1 fruit fly cellular context compared by ENCODE assay signal in the genomic region with DNA sequence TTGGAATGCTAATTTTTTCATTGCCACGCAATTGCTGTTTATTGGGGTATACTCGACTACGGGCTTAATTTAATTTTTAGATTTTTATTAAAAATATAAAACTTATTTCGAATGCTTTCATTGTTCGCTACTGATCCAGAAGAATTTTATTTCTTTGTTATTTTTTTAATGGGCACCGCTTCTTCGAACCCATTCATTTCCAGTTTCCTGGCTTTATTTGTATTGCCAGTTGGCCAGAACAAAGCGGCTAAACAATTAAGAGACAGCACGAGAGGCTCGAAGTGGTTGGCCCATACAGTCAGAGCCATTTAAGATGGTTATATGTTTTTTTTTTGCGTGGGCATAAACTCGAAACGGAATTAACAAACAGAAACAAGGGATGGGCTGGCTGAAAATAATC.
TF ChIP-seq lines count a peak whose summit lies in the region.

No protein-coding gene starts in this region.

TF ChIP-seq in whole organism, embryonic, 481 proteins besides CTCF, POLR2A, EP300 and RAD21 (continued from another document and continues in another):
- TF ChIP-seq pan (optimal IDR thresholded peaks at IDR 0.05; lab: Kevin White, UChicago) (no peak), pan (GFP tag; optimal IDR thresholded peaks at IDR 0.05 in 1 of 2, IDR thresholded peaks at IDR 0.05 in 1 of 2) (peak in 1 of 2 experiments; percentile 80), sr (GFP tag; IDR thresholded peaks at IDR 0.05; lab: Robert Waterston, UW) (no peak), scrt (GFP tag; optimal IDR thresholded peaks at IDR 0.05; lab: Kevin White, UChicago) (peak; percentile 73), CG16863 (GFP tag; optimal IDR thresholded peaks at IDR 0.05; lab: Kevin White, UChicago) (peak; percentile 23), danr (GFP tag; IDR thresholded peaks at IDR 0.05; lab: Robert Waterston, UW) (peak; percentile 54), oc (tag; optimal IDR thresholded peaks at IDR 0.05; lab: Kevin White, UChicago) (peak; percentile 56), BtbVII (GFP tag; optimal IDR thresholded peaks at IDR 0.05; lab: Kevin White, UChicago) (peak; percentile 75), Ets97D (GFP tag; optimal IDR thresholded peaks at IDR 0.05; lab: Kevin White, UChicago) (peak; percentile 13), CG2712 (tag; optimal IDR thresholded peaks at IDR 0.05; lab: Kevin White, UChicago) (peak; percentile 80), klu (GFP tag; IDR thresholded peaks at IDR 0.05; lab: Robert Waterston, UW) (peak; percentile 52), phol (tag; optimal IDR thresholded peaks at IDR 0.05; lab: Kevin White, UChicago) (peak; percentile 63), D (optimal IDR thresholded peaks at IDR 0.05; lab: Kevin White, UChicago) (no peak), D (GFP tag; optimal IDR thresholded peaks at IDR 0.05; lab: Kevin White, UChicago) (peak; percentile 54), Oaz (GFP tag; IDR thresholded peaks at IDR 0.05; lab: Robert Waterston, UW) (0 out of 2 replicates have a peak, but pooled peaks have one; percentile 24), pum (GFP tag; optimal IDR thresholded peaks at IDR 0.05; lab: Kevin White, UChicago) (peak; percentile 48), CG12219 (GFP tag; optimal IDR thresholded peaks at IDR 0.05; lab: Kevin White, UChicago) (peak; percentile 42), onecut (GFP tag; IDR thresholded peaks at IDR 0.05; lab: Robert Waterston, UW) (peak; percentile 29), CG18476 (GFP tag; optimal IDR thresholded peaks at IDR 0.05; lab: Kevin White, UChicago) (peak; percentile 45), bab2 (GFP tag; optimal IDR thresholded peaks at IDR 0.05; lab: Kevin White, UChicago) (peak; percentile 14), Dll (GFP tag; IDR thresholded peaks at IDR 0.05; lab: Robert Waterston, UW; ENCODE audit: partially characterized antibody) (no peak), NC2β (GFP tag; optimal IDR thresholded peaks at IDR 0.05; lab: Kevin White, UChicago) (peak; percentile 1), gt (GFP tag; IDR thresholded peaks at IDR 0.05; lab: Robert Waterston, UW) (no peak), ems (GFP tag; optimal IDR thresholded peaks at IDR 0.05; lab: Kevin White, UChicago) (peak; percentile 46), B-H2 (GFP tag; optimal IDR thresholded peaks at IDR 0.05; lab: Kevin White, UChicago) (no peak), Oli (tag; optimal IDR thresholded peaks at IDR 0.05; lab: Kevin White, UChicago) (peak; percentile 75), trem (tag; optimal IDR thresholded peaks at IDR 0.05; lab: Kevin White, UChicago) (no peak), da (GFP tag; optimal IDR thresholded peaks at IDR 0.05; lab: Kevin White, UChicago) (no peak), Optix (GFP tag; IDR thresholded peaks at IDR 0.05; lab: Robert Waterston, UW) (peak; percentile 66; the same call in 2 of the 3 replicates), Adf1 (GFP tag; IDR thresholded peaks at IDR 0.05; lab: Robert Waterston, UW) (peak; percentile 63), CG11247 (GFP tag; IDR thresholded peaks at IDR 0.05; lab: Robert Waterston, UW) (peak; percentile 76), Xbp1 (GFP tag; optimal IDR thresholded peaks at IDR 0.05; lab: Kevin White, UChicago) (peak; percentile 72), salm (tag; optimal IDR thresholded peaks at IDR 0.05; lab: Kevin White, UChicago) (peak; percentile 18), pita (GFP tag; optimal IDR thresholded peaks at IDR 0.05; lab: Kevin White, UChicago) (no peak), chm (GFP tag; IDR thresholded peaks at IDR 0.05; lab: Robert Waterston, UW) (peak; percentile 55; the same call in 1 of the 2 replicates), CG3065 (GFP tag; optimal IDR thresholded peaks at IDR 0.05; lab: Kevin White, UChicago) (peak; percentile 5), Lim3 (GFP tag; IDR thresholded peaks at IDR 0.05; lab: Robert Waterston, UW) (peak; percentile 45; the same call in 1 of the 2 replicates), CG13894 (tag; optimal IDR thresholded peaks at IDR 0.05; lab: Kevin White, UChicago) (peak; percentile 82), lilli (GFP tag; optimal IDR thresholded peaks at IDR 0.05; lab: Kevin White, UChicago) (peak; percentile 88), chif (GFP tag; optimal IDR thresholded peaks at IDR 0.05; lab: Kevin White, UChicago) (peak; percentile 27 to 57), CG1647 (GFP tag; optimal IDR thresholded peaks at IDR 0.05; lab: Kevin White, UChicago) (peak; percentile 69), CG8281 (tag; optimal IDR thresholded peaks at IDR 0.05; lab: Kevin White, UChicago) (peak; percentile 24), Gsc (GFP tag; IDR thresholded peaks at IDR 0.05; lab: Robert Waterston, UW) (peak; percentile 47; the same call in 1 of the 2 replicates), HLH54F (GFP tag; optimal IDR thresholded peaks at IDR 0.05; lab: Kevin White, UChicago) (peak; percentile 60), Dek (tag; optimal IDR thresholded peaks at IDR 0.05; lab: Kevin White, UChicago) (peak; percentile 75), fru (optimal IDR thresholded peaks at IDR 0.05; lab: Kevin White, UChicago) (no peak), CG4707 (GFP tag; optimal IDR thresholded peaks at IDR 0.05; lab: Kevin White, UChicago) (no peak), jigr1 (GFP tag; IDR thresholded peaks at IDR 0.05; lab: Robert Waterston, UW) (0 out of 3 replicates have a peak, but pooled peaks have one; percentile 45), NFAT (GFP tag; IDR thresholded peaks at IDR 0.05; lab: Robert Waterston, UW) (peak; percentile 74), maf-S (GFP tag; optimal IDR thresholded peaks at IDR 0.05; lab: Kevin White, UChicago) (peak; percentile 18), CG1529 (GFP tag; optimal IDR thresholded peaks at IDR 0.05; lab: Kevin White, UChicago) (peak; percentile 25), Dfd (GFP tag; optimal IDR thresholded peaks at IDR 0.05; lab: Kevin White, UChicago) (no peak), az2 (GFP tag; optimal IDR thresholded peaks at IDR 0.05; lab: Kevin White, UChicago) (peak; percentile 53), Hr3 (GFP tag; optimal IDR thresholded peaks at IDR 0.05; lab: Kevin White, UChicago) (peak; percentile 69), knrl (GFP tag; IDR thresholded peaks at IDR 0.05; lab: Robert Waterston, UW; ENCODE audit: partially characterized antibody) (no peak), CG9727 (GFP tag; optimal IDR thresholded peaks at IDR 0.05; lab: Kevin White, UChicago) (peak; percentile 80), CG34376 (GFP tag; optimal IDR thresholded peaks at IDR 0.05; lab: Kevin White, UChicago) (peak; percentile 27), CG9609 (GFP tag; optimal IDR thresholded peaks at IDR 0.05; lab: Kevin White, UChicago) (peak; percentile 11), CG31365 (tag; optimal IDR thresholded peaks at IDR 0.05; lab: Kevin White, UChicago) (no peak), Trl (optimal IDR thresholded peaks at IDR 0.05; lab: Kevin White, UChicago) (no peak), Trl (GFP tag; optimal IDR thresholded peaks at IDR 0.05; lab: Kevin White, UChicago) (peak; percentile 41), CG1233 (GFP tag; optimal IDR thresholded peaks at IDR 0.05; lab: Kevin White, UChicago) (peak; percentile 65), CG2199 (GFP tag; IDR thresholded peaks at IDR 0.05; lab: Robert Waterston, UW) (no peak), dpn (GFP tag; optimal IDR thresholded peaks at IDR 0.05; lab: Kevin White, UChicago) (peak; percentile 64 to 65), CG11456 (GFP tag; IDR thresholded peaks at IDR 0.05; lab: Robert Waterston, UW) (peak; percentile 89), CG6654 (GFP tag; optimal IDR thresholded peaks at IDR 0.05; lab: Kevin White, UChicago) (peak; percentile 41), sens (GFP tag; lab: Kevin White, UChicago) (peak; percentile 86), tll (GFP tag; optimal IDR thresholded peaks at IDR 0.05; lab: Kevin White, UChicago) (no peak), CG18619 (GFP tag; optimal IDR thresholded peaks at IDR 0.05; lab: Kevin White, UChicago) (peak; percentile 73), inv (GFP tag; IDR thresholded peaks at IDR 0.05; lab: Robert Waterston, UW; ENCODE audit: partially characterized antibody) (no peak), CG4282 (GFP tag; optimal IDR thresholded peaks at IDR 0.05; lab: Kevin White, UChicago) (no peak), CG5245 (GFP tag; optimal IDR thresholded peaks at IDR 0.05; lab: Kevin White, UChicago) (peak; percentile 59), CG6272 (GFP tag; IDR thresholded peaks at IDR 0.05; lab: Robert Waterston, UW) (peak; percentile 74), ttk (GFP tag; IDR thresholded peaks at IDR 0.05; lab: Robert Waterston, UW) (peak; percentile 75), CG3847 (GFP tag; IDR thresholded peaks at IDR 0.05; lab: Robert Waterston, UW) (peak; percentile 84), Hr51 (GFP tag; optimal IDR thresholded peaks at IDR 0.05; lab: Kevin White, UChicago) (peak; percentile 54 to 61), NfI (GFP tag; optimal IDR thresholded peaks at IDR 0.05; lab: Kevin White, UChicago) (peak; percentile 74), CG12659 (GFP tag; optimal IDR thresholded peaks at IDR 0.05; lab: Kevin White, UChicago) (peak; percentile 76), CG12744 (GFP tag; optimal IDR thresholded peaks at IDR 0.05; lab: Kevin White, UChicago) (peak; percentile 55), CG13424 (tag; optimal IDR thresholded peaks at IDR 0.05; lab: Kevin White, UChicago) (peak; percentile 75), org-1 (GFP tag; optimal IDR thresholded peaks at IDR 0.05; lab: Kevin White, UChicago) (peak; percentile 34), unpg (GFP tag; optimal IDR thresholded peaks at IDR 0.05; lab: Kevin White, UChicago) (peak; percentile 71), CG5953 (GFP tag; IDR thresholded peaks at IDR 0.05; lab: Robert Waterston, UW) (peak; percentile 48; the same call in 1 of the 2 replicates), CG7372 (GFP tag; IDR thresholded peaks at IDR 0.05; lab: Robert Waterston, UW) (peak; percentile 85), unc-4 (GFP tag; IDR thresholded peaks at IDR 0.05; lab: Robert Waterston, UW; ENCODE audit: partially characterized antibody) (no peak), ase (GFP tag; IDR thresholded peaks at IDR 0.05; lab: Robert Waterston, UW) (peak; percentile 77), CG3281 (GFP tag; optimal IDR thresholded peaks at IDR 0.05; lab: Kevin White, UChicago) (peak; percentile 85), fd3F (GFP tag; optimal IDR thresholded peaks at IDR 0.05; lab: Kevin White, UChicago) (peak; percentile 80), tin (GFP tag; optimal IDR thresholded peaks at IDR 0.05; lab: Kevin White, UChicago) (peak; percentile 56), CG15011 (GFP tag; optimal IDR thresholded peaks at IDR 0.05; lab: Kevin White, UChicago) (peak; percentile 67), CG2875 (GFP tag; optimal IDR thresholded peaks at IDR 0.05; lab: Kevin White, UChicago) (peak; percentile 18), toy (GFP tag; IDR thresholded peaks at IDR 0.05; lab: Robert Waterston, UW) (peak; percentile 61), CG4424 (GFP tag; optimal IDR thresholded peaks at IDR 0.05; lab: Kevin White, UChicago) (peak; percentile 73), cad (GFP tag; optimal IDR thresholded peaks at IDR 0.05; lab: Kevin White, UChicago) (no peak), CG3995 (GFP tag; optimal IDR thresholded peaks at IDR 0.05; lab: Kevin White, UChicago) (peak; percentile 22), dm (GFP tag; optimal IDR thresholded peaks at IDR 0.05; lab: Kevin White, UChicago) (peak; percentile 18), her (GFP tag; optimal IDR thresholded peaks at IDR 0.05; lab: Kevin White, UChicago) (peak; percentile 30), pho (GFP tag; optimal IDR thresholded peaks at IDR 0.05; lab: Kevin White, UChicago) (peak; percentile 51), CG2116 (GFP tag; optimal IDR thresholded peaks at IDR 0.05; lab: Kevin White, UChicago) (peak; percentile 32), CG12155 (GFP tag; optimal IDR thresholded peaks at IDR 0.05; lab: Kevin White, UChicago) (peak; percentile 72), CG6765 (GFP tag; optimal IDR thresholded peaks at IDR 0.05; lab: Kevin White, UChicago) (peak; percentile 57), ato (GFP tag; IDR thresholded peaks at IDR 0.05; lab: Robert Waterston, UW; ENCODE audit: partially characterized antibody) (no peak), CG7556 (GFP tag; optimal IDR thresholded peaks at IDR 0.05; lab: Kevin White, UChicago) (peak; percentile 69), CG8290 (GFP tag; optimal IDR thresholded peaks at IDR 0.05; lab: Kevin White, UChicago) (no peak), CG8290 (tag; optimal IDR thresholded peaks at IDR 0.05; lab: Kevin White, UChicago) (no peak), Hr39 (optimal IDR thresholded peaks at IDR 0.05; lab: Kevin White, UChicago) (no peak), CG6854 (GFP tag; optimal IDR thresholded peaks at IDR 0.05; lab: Kevin White, UChicago) (peak; percentile 49), CG10321 (GFP tag; IDR thresholded peaks at IDR 0.05; lab: Robert Waterston, UW) (peak; percentile 52; the same call in 1 of the 2 replicates), run (tag; optimal IDR thresholded peaks at IDR 0.05; lab: Kevin White, UChicago) (peak; percentile 19), H15 (GFP tag; IDR thresholded peaks at IDR 0.05; lab: Robert Waterston, UW) (peak; percentile 61; the same call in 2 of the 3 replicates), Usf (GFP tag; optimal IDR thresholded peaks at IDR 0.05; lab: Kevin White, UChicago) (peak; percentile 23), prd (optimal IDR thresholded peaks at IDR 0.05; lab: Kevin White, UChicago) (no peak), prd (GFP tag; IDR thresholded peaks at IDR 0.05; lab: Robert Waterston, UW) (peak; percentile 91), Asciz (GFP tag; optimal IDR thresholded peaks at IDR 0.05; lab: Kevin White, UChicago) (peak; percentile 60), lbe (GFP tag; optimal IDR thresholded peaks at IDR 0.05; lab: Kevin White, UChicago) (peak; percentile 89), YL-1 (GFP tag; optimal IDR thresholded peaks at IDR 0.05; lab: Kevin White, UChicago) (no peak), CG10209 (GFP tag; optimal IDR thresholded peaks at IDR 0.05; lab: Kevin White, UChicago) (peak; percentile 78), esg (GFP tag; conservative IDR thresholded peaks at IDR 0.05; lab: Robert Waterston, UW) (peak; percentile 81), lov (optimal IDR thresholded peaks at IDR 0.05; lab: Kevin White, UChicago) (no peak), lov (GFP tag; IDR thresholded peaks at IDR 0.05; lab: Robert Waterston, UW) (no peak), CG9797 (GFP tag; optimal IDR thresholded peaks at IDR 0.05; lab: Kevin White, UChicago) (no peak), jumu (GFP tag; optimal IDR thresholded peaks at IDR 0.05; lab: Kevin White, UChicago) (peak; percentile 35), CG6813 (GFP tag; optimal IDR thresholded peaks at IDR 0.05; lab: Kevin White, UChicago) (peak; percentile 57), lmd (GFP tag; IDR thresholded peaks at IDR 0.05; lab: Robert Waterston, UW) (peak; percentile 89), seq (GFP tag; IDR thresholded peaks at IDR 0.05; lab: Robert Waterston, UW) (peak; percentile 68), ssp (GFP tag; IDR thresholded peaks at IDR 0.05; lab: Robert Waterston, UW) (peak; percentile 69), CG8388 (GFP tag; optimal IDR thresholded peaks at IDR 0.05; lab: Kevin White, UChicago) (peak; percentile 54)
